Fruit fly (Drosophila melanogaster) whole organism, pupa: Measurements from ENCODE around the gene sgll.

Source experiments
- CG13204 ChIP-seq: fragments of 200-800 bp; sonication (Bioruptor generic); optimal IDR thresholded peaks from 2 replicates; lab custom pipeline; 2018; ENCODE audit warnings: missing biosample characterization, mild to moderate bottlenecking, missing genetic modification characterization, moderate library complexity
- CG15710 ChIP-seq: fragments of 200-800 bp; sonication (Bioruptor generic); optimal IDR thresholded peaks from 2 replicates; lab custom pipeline; 2018; ENCODE audit warnings: missing biosample characterization, mild to moderate bottlenecking, missing genetic modification characterization, moderate library complexity
- CG17806 ChIP-seq: fragments of 200-800 bp; sonication (Bioruptor generic); optimal IDR thresholded peaks from 2 replicates; lab custom pipeline; 2018; ENCODE audit warnings: missing biosample characterization, mild to moderate bottlenecking, missing genetic modification characterization, moderate library complexity
- CG8159 ChIP-seq: fragments of 200-800 bp; sonication (Bioruptor generic); optimal IDR thresholded peaks from 3 replicates; lab custom pipeline; 2018; ENCODE audit warnings: missing biosample characterization, mild to moderate bottlenecking, missing genetic modification characterization, moderate library complexity
- D1 ChIP-seq: fragments of 200-800 bp; sonication (Bioruptor generic); optimal IDR thresholded peaks from 2 replicates; lab custom pipeline; 2018; ENCODE audit warnings: missing biosample characterization, mild to moderate bottlenecking, missing genetic modification characterization, moderate library complexity
- rn ChIP-seq: fragments of 200-800 bp; sonication (Bioruptor generic); IDR thresholded peaks from 2 replicates; pipeline ENCODE4 v1.3.6; 2022; ENCODE audit warnings: missing biosample characterization, missing genetic modification characterization

DNA sequence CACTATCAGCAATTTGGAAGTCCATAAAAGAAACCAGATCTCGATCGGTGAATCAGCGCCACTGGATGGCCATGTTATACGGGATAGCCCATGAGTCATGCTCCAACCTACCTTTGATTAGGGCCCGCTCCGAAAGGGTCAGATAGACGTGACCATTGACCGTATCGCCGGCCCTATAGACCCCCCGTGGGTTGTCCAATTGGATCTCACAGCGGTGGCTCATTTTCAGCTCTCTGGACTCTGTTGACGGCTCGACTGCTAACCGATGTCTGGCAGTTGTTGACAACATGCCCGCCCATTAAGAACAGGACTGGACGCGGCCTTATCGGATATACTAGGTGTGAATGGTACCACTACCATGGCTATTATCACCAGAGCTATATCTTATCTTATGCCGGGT is 11.8 kb upstream of the sgll start, which contains the start of gene CG18744:
- TF ChIP-seq D1 (tag; lab: Kevin White, UChicago) (no peak), CG8159 (tag; lab: Kevin White, UChicago) (no peak), CG17806 (tag; lab: Kevin White, UChicago) (no peak), CG15710 (tag; lab: Kevin White, UChicago) (no peak), CG13204 (GFP tag; lab: Kevin White, UChicago) (no peak), rn (no peak)
